Fruit fly (Drosophila melanogaster) whole organism, prepupa: ENCODE data around the gene Cdc7.
A peak's percentile ranks its signal among the peaks of the same experiment; 100 is the strongest.

ENCODE experiments used
- Blimp-1 ChIP-seq: fragments of 200-800 bp; sonication (Bioruptor generic); optimal IDR thresholded peaks from 3 replicates; lab custom pipeline; 2017; ENCODE audit warnings: missing biosample characterization, missing genetic modification characterization, mild to moderate bottlenecking, moderate library complexity, missing genetic modification reagents
- CG10631 ChIP-seq: fragments of 200-800 bp; sonication (Bioruptor generic); optimal IDR thresholded peaks from 2 replicates; lab custom pipeline; 2016; ENCODE audit warnings: missing biosample characterization, missing genetic modification characterization
- CG10669 ChIP-seq: fragments of 200-800 bp; sonication (Bioruptor generic); optimal IDR thresholded peaks from 3 replicates; lab custom pipeline; 2018; ENCODE audit warnings: missing biosample characterization, mild to moderate bottlenecking, missing genetic modification characterization, moderate library complexity
- CG11762 ChIP-seq: fragments of 200-800 bp; sonication (Bioruptor generic); optimal IDR thresholded peaks from 3 replicates; lab custom pipeline; 2016; ENCODE audit warnings: missing biosample characterization, missing genetic modification characterization; ENCODE audit not compliant: insufficient read depth
- CG1621 ChIP-seq: fragments of 200-800 bp; sonication (Bioruptor generic); optimal IDR thresholded peaks from 3 replicates; lab custom pipeline; 2018; ENCODE audit warnings: missing biosample characterization, mild to moderate bottlenecking, missing genetic modification characterization
- CG16779 ChIP-seq: fragments of 200-800 bp; sonication (Bioruptor generic); optimal IDR thresholded peaks from 3 replicates; lab custom pipeline; 2017; ENCODE audit warnings: missing biosample characterization, mild to moderate bottlenecking, missing genetic modification characterization
- CG3032 ChIP-seq: fragments of 200-800 bp; optimal IDR thresholded peaks from 2 replicates; lab custom pipeline; 2019; ENCODE audit warnings: missing biosample characterization, mild to moderate bottlenecking, missing genetic modification characterization, moderate library complexity
- CG31627 ChIP-seq: fragments of 200-800 bp; sonication (Bioruptor generic); optimal IDR thresholded peaks from 3 replicates; lab custom pipeline; 2016; ENCODE audit warnings: missing biosample characterization, missing genetic modification characterization
- CG32006 ChIP-seq: fragments of 200-800 bp; sonication (Bioruptor generic); optimal IDR thresholded peaks from 3 replicates; lab custom pipeline; 2017; ENCODE audit warnings: missing biosample characterization, mild to moderate bottlenecking, missing genetic modification characterization
- CG3919 ChIP-seq: fragments of 200-800 bp; sonication (Bioruptor generic); optimal IDR thresholded peaks from 3 replicates; lab custom pipeline; 2016; ENCODE audit warnings: missing biosample characterization, missing genetic modification characterization
- CG4318 ChIP-seq: fragments of 200-800 bp; sonication (Bioruptor generic); optimal IDR thresholded peaks from 3 replicates; lab custom pipeline; 2017; ENCODE audit warnings: missing biosample characterization, mild to moderate bottlenecking, missing genetic modification characterization
- CG6163 ChIP-seq: fragments of 200-800 bp; sonication (Bioruptor generic); IDR thresholded peaks from 3 replicates; pipeline ENCODE4 v1.3.6; 2022; ENCODE audit warnings: missing biosample characterization, missing genetic modification characterization
- CG6854 ChIP-seq: fragments of 200-800 bp; sonication (Bioruptor generic); optimal IDR thresholded peaks from 2 replicates; lab custom pipeline; 2017; ENCODE audit warnings: missing biosample characterization, mild to moderate bottlenecking, missing genetic modification characterization
- CG7368 ChIP-seq: fragments of 200-800 bp; sonication (Bioruptor generic); optimal IDR thresholded peaks from 3 replicates; lab custom pipeline; 2016; ENCODE audit warnings: missing biosample characterization, missing genetic modification characterization
- CG8319 ChIP-seq: fragments of 200-800 bp; sonication (Bioruptor generic); optimal IDR thresholded peaks from 3 replicates; lab custom pipeline; 2016; ENCODE audit warnings: missing biosample characterization, missing genetic modification characterization
- CG9139 ChIP-seq: fragments of 200-800 bp; sonication (Bioruptor generic); optimal IDR thresholded peaks from 3 replicates; lab custom pipeline; 2017; ENCODE audit warnings: missing biosample characterization, mild to moderate bottlenecking, missing genetic modification characterization
- Eip75B ChIP-seq: fragments of 200-800 bp; sonication (Bioruptor generic); optimal IDR thresholded peaks from 3 replicates; lab custom pipeline; 2016; ENCODE audit warnings: missing biosample characterization, missing genetic modification characterization
- Eip78C ChIP-seq: fragments of 200-800 bp; sonication (Bioruptor generic); peaks from one replicate; lab custom pipeline; 2016; ENCODE audit warnings: missing biosample characterization, missing genetic modification characterization
- Eip93F ChIP-seq: fragments of 200-800 bp; sonication (Bioruptor generic); optimal IDR thresholded peaks from 2 replicates; lab custom pipeline; 2016; ENCODE audit warnings: missing biosample characterization, mild to moderate bottlenecking, missing genetic modification characterization
- Ets21C ChIP-seq: fragments of 200-800 bp; sonication (Bioruptor generic); optimal IDR thresholded peaks from 3 replicates; lab custom pipeline; 2016; ENCODE audit warnings: missing biosample characterization, missing genetic modification characterization
- Ets96B ChIP-seq: fragments of 200-800 bp; optimal IDR thresholded peaks from 2 replicates; lab custom pipeline; 2019; ENCODE audit warnings: missing biosample characterization, mild to moderate bottlenecking, missing genetic modification characterization, moderate library complexity
- Gug ChIP-seq: fragments of 200-800 bp; sonication (Bioruptor generic); IDR thresholded peaks from 2 replicates; pipeline ENCODE4 v1.3.6; 2022; ENCODE audit warnings: missing biosample characterization, missing genetic modification characterization
- Hr38 ChIP-seq: sonication (Bioruptor generic); optimal IDR thresholded peaks from 2 replicates; lab custom pipeline; 2016; ENCODE audit warnings: missing biosample characterization, missing genetic modification characterization
- Hr39 ChIP-seq: fragments of 200-800 bp; sonication (Bioruptor generic); optimal IDR thresholded peaks from 2 replicates; lab custom pipeline; 2016; ENCODE audit warnings: missing biosample characterization, missing genetic modification characterization
- Hr4 ChIP-seq: fragments of 200-800 bp; sonication (Bioruptor generic); optimal IDR thresholded peaks from 3 replicates; lab custom pipeline; 2016; ENCODE audit warnings: missing biosample characterization, missing genetic modification characterization
- Lpt ChIP-seq: fragments of 200-800 bp; sonication (Bioruptor generic); optimal IDR thresholded peaks from 3 replicates; lab custom pipeline; 2016; ENCODE audit warnings: missing biosample characterization, missing genetic modification characterization
- Met ChIP-seq: fragments of 200-800 bp; sonication (Bioruptor generic); optimal IDR thresholded peaks from 3 replicates; lab custom pipeline; 2016; ENCODE audit warnings: missing biosample characterization, missing genetic modification characterization
- OdsH ChIP-seq: fragments of 200-800 bp; sonication (Bioruptor generic); optimal IDR thresholded peaks from 3 replicates; lab custom pipeline; 2016; ENCODE audit warnings: missing biosample characterization, missing genetic modification characterization
- Sox102F ChIP-seq: fragments of 200-800 bp; sonication (Bioruptor generic); optimal IDR thresholded peaks from 2 replicates; lab custom pipeline; 2016; ENCODE audit warnings: missing biosample characterization, mild to moderate bottlenecking, missing genetic modification characterization
- Sox14 ChIP-seq: fragments of 200-800 bp; sonication (Bioruptor generic); optimal IDR thresholded peaks from 3 replicates; lab custom pipeline; 2016; ENCODE audit warnings: missing biosample characterization, missing genetic modification characterization
- Sox15 ChIP-seq: fragments of 200-800 bp; sonication (Bioruptor generic); optimal IDR thresholded peaks from 3 replicates; lab custom pipeline; 2016; ENCODE audit warnings: missing biosample characterization, missing genetic modification characterization
- achi ChIP-seq: fragments of 200-800 bp; sonication (Bioruptor generic); optimal IDR thresholded peaks from 3 replicates; lab custom pipeline; 2016; ENCODE audit warnings: missing biosample characterization, missing genetic modification characterization
- cyc ChIP-seq: fragments of 200-800 bp; sonication (Bioruptor generic); optimal IDR thresholded peaks from 3 replicates; lab custom pipeline; 2016; ENCODE audit warnings: missing biosample characterization, missing genetic modification characterization
- dac ChIP-seq: fragments of 200-800 bp; sonication (Bioruptor generic); optimal IDR thresholded peaks from 2 replicates; lab custom pipeline; 2017; ENCODE audit warnings: missing biosample characterization, mild to moderate bottlenecking, missing genetic modification characterization
- eg ChIP-seq: fragments of 200-800 bp; sonication (Bioruptor generic); IDR thresholded peaks from 3 replicates; pipeline ENCODE4 v1.3.6; 2022; ENCODE audit warnings: missing biosample characterization, missing genetic modification characterization
- esn ChIP-seq: fragments of 200-800 bp; sonication (Bioruptor generic); optimal IDR thresholded peaks from 2 replicates; lab custom pipeline; 2016; ENCODE audit warnings: missing biosample characterization, mild to moderate bottlenecking, missing genetic modification characterization, moderate library complexity
- fd85E ChIP-seq: fragments of 200-800 bp; sonication (Bioruptor generic); optimal IDR thresholded peaks from 3 replicates; lab custom pipeline; 2016; ENCODE audit warnings: missing biosample characterization, missing genetic modification characterization
- fkh ChIP-seq: fragments of 200-800 bp; sonication (Bioruptor generic); optimal IDR thresholded peaks from 3 replicates; lab custom pipeline; 2017; ENCODE audit warnings: missing biosample characterization, mild to moderate bottlenecking, missing genetic modification characterization, moderate library complexity
- pdm3 ChIP-seq: fragments of 200-800 bp; sonication (Bioruptor generic); optimal IDR thresholded peaks from 3 replicates; lab custom pipeline; 2016; ENCODE audit warnings: missing biosample characterization, missing genetic modification characterization
- ss ChIP-seq, 2 experiments: fragments of 200-800 bp; sonication (Bioruptor generic); optimal IDR thresholded peaks; 2 replicates in 1 of 2; 3 replicates in 1 of 2; lab custom pipeline; 2017 to 2018; ENCODE audit warnings: mild to moderate bottlenecking in 2 of 2, missing biosample characterization in 2 of 2, missing genetic modification characterization in 2 of 2, moderate library complexity in 1 of 2
- svp ChIP-seq: fragments of 200-800 bp; sonication (Bioruptor generic); peaks from one replicate; lab custom pipeline; 2016; ENCODE audit warnings: missing biosample characterization, missing genetic modification characterization
- vri ChIP-seq: fragments of 200-800 bp; sonication (Bioruptor generic); optimal IDR thresholded peaks from 3 replicates; lab custom pipeline; 2016; ENCODE audit warnings: missing biosample characterization, mild to moderate bottlenecking, missing genetic modification characterization

The Cdc7 gene

dm6 chrX:6631885-6632284 lies 22.5 kb upstream of the Cdc7 start (continued):
- TF ChIP-seq Sox14 (peak; percentile 6), Eip75B (GFP tag; lab: Kevin White, UChicago) (peak; percentile 22), Lpt (GFP tag; lab: Kevin White, UChicago) (peak; percentile 73), eg (GFP tag; lab: Robert Waterston, UW) (peak; percentile 85), CG9139 (peak; percentile 57), pdm3 (GFP tag; lab: Kevin White, UChicago) (peak; percentile 8)

dm6 chrX:6633659-6634058 lies 20.7 kb upstream of the Cdc7 start, which contains the start of gene CG14443:
Gene CG14443 (plus strand): TSS chrX:6633959.
- no peak for TF ChIP-seq Blimp-1 (GFP tag; lab: Kevin White, UChicago)
- TF ChIP-seq CG3032 (tag; lab: Kevin White, UChicago), result no peak
- TF ChIP-seq vri (GFP tag; lab: Kevin White, UChicago), result no peak
- TF ChIP-seq Sox102F, result no peak
- TF ChIP-seq esn (GFP tag; lab: Kevin White, UChicago), result no peak
- TF ChIP-seq ss (GFP tag; optimal IDR thresholded peaks at IDR 0.05; lab: Kevin White, UChicago), result no peak
- TF ChIP-seq Hr39 (GFP tag; lab: Kevin White, UChicago), result no peak
- TF ChIP-seq CG10669 (GFP tag; lab: Kevin White, UChicago), result no peak
- TF ChIP-seq Eip93F, result no peak
- TF ChIP-seq CG8319 (GFP tag; lab: Kevin White, UChicago), result no peak
- TF ChIP-seq eg (GFP tag; lab: Robert Waterston, UW), result no peak
- no peak for TF ChIP-seq Eip78C (GFP tag; lab: Kevin White, UChicago)
- no peak for TF ChIP-seq Lpt (GFP tag; lab: Kevin White, UChicago)
- TF ChIP-seq Hr4 (GFP tag; lab: Kevin White, UChicago), result no peak
- no peak for TF ChIP-seq Ets96B (tag; lab: Kevin White, UChicago)
- no peak for TF ChIP-seq Sox15 (GFP tag; lab: Kevin White, UChicago)
- TF ChIP-seq cyc (GFP tag; lab: Kevin White, UChicago), result no peak

- TF ChIP-seq svp (no peak), CG3032 (tag; lab: Kevin White, UChicago) (no peak), fkh (GFP tag; lab: Kevin White, UChicago) (peak; percentile 75)
These were observed 16.2 kb upstream of the Cdc7 start for dm6 chrX:6638123-6638522.

dm6 chrX:6641602-6642001 lies 12.7 kb upstream of the Cdc7 start:
- TF ChIP-seq Sox102F (no peak), svp (peak; percentile 39), fkh (GFP tag; lab: Kevin White, UChicago) (no peak), CG3919 (peak; percentile 42), Eip75B (GFP tag; lab: Kevin White, UChicago) (peak; percentile 50), OdsH (peak; percentile 41), CG6854 (GFP tag; lab: Kevin White, UChicago) (no peak), CG10631 (peak; percentile 19), cyc (GFP tag; lab: Kevin White, UChicago) (no peak), Blimp-1 (GFP tag; lab: Kevin White, UChicago) (no peak), Sox15 (GFP tag; lab: Kevin White, UChicago) (no peak), eg (GFP tag; lab: Robert Waterston, UW) (peak; percentile 72; the same call in 2 of the 3 replicates), Lpt (GFP tag; lab: Kevin White, UChicago) (no peak), Sox14 (no peak), CG31627 (GFP tag; lab: Kevin White, UChicago) (no peak), Eip78C (GFP tag; lab: Kevin White, UChicago) (peak; percentile 72), Ets21C (GFP tag; lab: Kevin White, UChicago) (no peak), CG10669 (GFP tag; lab: Kevin White, UChicago) (no peak), CG7368 (GFP tag; lab: Kevin White, UChicago) (peak; percentile 5), Ets96B (tag; lab: Kevin White, UChicago) (no peak), Gug (GFP tag; lab: Robert Waterston, UW) (peak; percentile 13; the same call in 1 of the 2 replicates), CG9139 (no peak), CG32006 (peak; percentile 51), achi (GFP tag; lab: Kevin White, UChicago) (peak; percentile 36), CG16779 (tag; lab: Kevin White, UChicago) (no peak), fd85E (GFP tag; lab: Kevin White, UChicago) (no peak), CG4318 (GFP tag; lab: Kevin White, UChicago) (peak; percentile 38), Hr38 (GFP tag; lab: Kevin White, UChicago) (no peak), vri (GFP tag; lab: Kevin White, UChicago) (no peak), dac (peak; percentile 11), CG6163 (GFP tag; lab: Robert Waterston, UW) (peak; percentile 79), CG3032 (tag; lab: Kevin White, UChicago) (peak; percentile 11), Met (GFP tag; lab: Kevin White, UChicago) (peak; percentile 26), Hr39 (GFP tag; lab: Kevin White, UChicago) (peak; percentile 16), Eip93F (no peak), pdm3 (GFP tag; lab: Kevin White, UChicago) (peak; percentile 48), CG1621 (tag; lab: Kevin White, UChicago) (no peak), CG11762 (GFP tag; lab: Kevin White, UChicago) (no peak), Hr4 (GFP tag; lab: Kevin White, UChicago) (peak; percentile 72)
